Fruit fly (Drosophila melanogaster) whole organism, embryonic: Measurements from ENCODE around the gene mRpS18B.

Source experiments
- Ada2b ChIP-seq: fragments of 200-800 bp; sonication (Bioruptor generic); IDR thresholded peaks from 2 replicates; pipeline ENCODE4 v1.3.6; 2022; ENCODE audit warnings: missing biosample characterization, missing genetic modification characterization
- Asciz ChIP-seq: fragments of 200-800 bp; sonication (Bioruptor generic); optimal IDR thresholded peaks from 2 replicates; lab custom pipeline; 2017; ENCODE audit warnings: missing biosample characterization, mild to moderate bottlenecking, missing genetic modification characterization, missing genetic modification reagents
- Awh ChIP-seq: fragments of 200-800 bp; sonication (Bioruptor generic); IDR thresholded peaks from 2 replicates; pipeline ENCODE4, ENCODE4 v1.3.6; 2022; ENCODE audit warnings: missing biosample characterization, missing genetic modification characterization
- B-H1 ChIP-seq: fragments of 200-800 bp; sonication (Bioruptor generic); IDR thresholded peaks from 3 replicates; pipeline ENCODE4 v1.3.6; 2022; ENCODE audit warnings: missing biosample characterization, missing genetic modification characterization
- Bteb2 ChIP-seq: fragments of 200-800 bp; sonication (Bioruptor generic); optimal IDR thresholded peaks from 2 replicates; lab custom pipeline; 2016; ENCODE audit warnings: missing biosample characterization, missing genetic modification characterization
- CG10366 ChIP-seq: fragments of 200-800 bp; sonication (Bioruptor generic); IDR thresholded peaks from 2 replicates; pipeline ENCODE4 v1.3.6; 2022; ENCODE audit warnings: missing biosample characterization, missing genetic modification characterization
- CG10959 ChIP-seq: fragments of 200-800 bp; sonication (Bioruptor generic); IDR thresholded peaks from 2 replicates; pipeline ENCODE4 v1.3.6; 2022; ENCODE audit warnings: missing biosample characterization, missing genetic modification characterization
- CG11085 ChIP-seq: fragments of 200-800 bp; sonication (Bioruptor generic); IDR thresholded peaks from 2 replicates; pipeline ENCODE4 v1.3.6; 2022; ENCODE audit warnings: missing biosample characterization, missing genetic modification characterization
- CG1233 ChIP-seq: fragments of 200-800 bp; sonication (Bioruptor generic); optimal IDR thresholded peaks from 4 replicates; lab custom pipeline; 2018; ENCODE audit warnings: missing biosample characterization, mild to moderate bottlenecking, missing genetic modification characterization
- CG12744 ChIP-seq: fragments of 200-800 bp; sonication (Bioruptor generic); optimal IDR thresholded peaks from 2 replicates; lab custom pipeline; 2016; ENCODE audit warnings: missing biosample characterization, missing genetic modification characterization
- CG12769 ChIP-seq: fragments of 200-800 bp; sonication (Bioruptor generic); optimal IDR thresholded peaks from 2 replicates; lab custom pipeline; 2019; ENCODE audit warnings: missing biosample characterization, mild to moderate bottlenecking, missing genetic modification characterization, moderate library complexity
- CG13894 ChIP-seq: fragments of 200-800 bp; sonication (Bioruptor generic); optimal IDR thresholded peaks from 3 replicates; lab custom pipeline; 2018; ENCODE audit warnings: missing biosample characterization, mild to moderate bottlenecking, missing genetic modification characterization, moderate library complexity
- CG17359 ChIP-seq: fragments of 200-800 bp; sonication (Bioruptor generic); optimal IDR thresholded peaks from 3 replicates; lab custom pipeline; 2018; ENCODE audit warnings: missing biosample characterization, mild to moderate bottlenecking, missing genetic modification characterization, moderate library complexity
- CG17568 ChIP-seq: fragments of 200-800 bp; sonication (Bioruptor generic); optimal IDR thresholded peaks from 2 replicates; lab custom pipeline; 2018; ENCODE audit warnings: missing biosample characterization, mild to moderate bottlenecking, missing genetic modification characterization, moderate library complexity
- CG2875 ChIP-seq: fragments of 200-800 bp; sonication (Bioruptor generic); optimal IDR thresholded peaks from 2 replicates; lab custom pipeline; 2017; ENCODE audit warnings: missing biosample characterization, mild to moderate bottlenecking, missing genetic modification characterization, missing genetic modification reagents
- CG30020 ChIP-seq: fragments of 200-800 bp; optimal IDR thresholded peaks from 2 replicates; lab custom pipeline; 2019; ENCODE audit warnings: missing biosample characterization, mild to moderate bottlenecking, missing genetic modification characterization, moderate library complexity
- CG32532 ChIP-seq: fragments of 200-800 bp; sonication (Bioruptor generic); IDR thresholded peaks from 2 replicates; pipeline ENCODE4 v1.3.6; 2022; ENCODE audit warnings: missing biosample characterization, missing genetic modification characterization
- CG3281 ChIP-seq: fragments of 200-800 bp; sonication (Bioruptor generic); optimal IDR thresholded peaks from 3 replicates; lab custom pipeline; 2017; ENCODE audit warnings: missing biosample characterization, mild to moderate bottlenecking, missing genetic modification characterization
- CG4360 ChIP-seq: fragments of 200-800 bp; sonication (Bioruptor generic); IDR thresholded peaks from 2 replicates; pipeline ENCODE4 v1.3.6; 2022; ENCODE audit warnings: missing biosample characterization, missing genetic modification characterization
- CG43689 ChIP-seq: fragments of 200-800 bp; sonication (Bioruptor generic); IDR thresholded peaks from 2 replicates; pipeline ENCODE4 v1.3.6; 2022; ENCODE audit warnings: missing biosample characterization, missing genetic modification characterization
- CG4820 ChIP-seq: fragments of 200-800 bp; sonication (Bioruptor generic); optimal IDR thresholded peaks from 3 replicates; lab custom pipeline; 2016; ENCODE audit warnings: missing biosample characterization, missing genetic modification characterization
- CG6272 ChIP-seq: fragments of 200-800 bp; sonication (Bioruptor generic); IDR thresholded peaks from 2 replicates; pipeline ENCODE4 v1.3.6; 2022; ENCODE audit warnings: missing biosample characterization, missing genetic modification characterization
- CG6813 ChIP-seq: fragments of 200-800 bp; sonication (Bioruptor generic); optimal IDR thresholded peaks from 2 replicates; lab custom pipeline; 2017; ENCODE audit warnings: missing biosample characterization, missing genetic modification characterization, mild to moderate bottlenecking, moderate library complexity, missing genetic modification reagents
- CG8089 ChIP-seq: fragments of 200-800 bp; sonication (Bioruptor generic); optimal IDR thresholded peaks from 3 replicates; lab custom pipeline; 2016; ENCODE audit warnings: missing biosample characterization, missing genetic modification characterization
- CG9609 ChIP-seq: fragments of 200-800 bp; sonication (Bioruptor generic); optimal IDR thresholded peaks from 3 replicates; lab custom pipeline; 2016; ENCODE audit warnings: missing biosample characterization, missing genetic modification characterization
- CG9876 ChIP-seq: fragments of 200-800 bp; sonication (Bioruptor generic); optimal IDR thresholded peaks from 2 replicates; lab custom pipeline; 2016; ENCODE audit warnings: missing biosample characterization, missing genetic modification characterization
- CTCF ChIP-seq: fragments of 200-800 bp; sonication (Bioruptor generic); optimal IDR thresholded peaks from 2 replicates; lab custom pipeline; 2017; ENCODE audit warnings: missing biosample characterization, mild to moderate bottlenecking, missing genetic modification characterization, moderate library complexity
- E2f1 ChIP-seq: fragments of 200-800 bp; sonication (Bioruptor generic); IDR thresholded peaks from 2 replicates; pipeline ENCODE4 v1.3.6; 2022; ENCODE audit warnings: missing biosample characterization, missing genetic modification characterization
- Hr3 ChIP-seq: fragments of 200-800 bp; sonication (Bioruptor generic); optimal IDR thresholded peaks from 3 replicates; lab custom pipeline; 2016; ENCODE audit warnings: missing biosample characterization, missing genetic modification characterization
- Lhr ChIP-seq: fragments of 200-800 bp; sonication (Bioruptor generic); optimal IDR thresholded peaks from 3 replicates; lab custom pipeline; 2017; ENCODE audit warnings: mild to moderate bottlenecking, missing biosample characterization, missing genetic modification reagents, missing genetic modification characterization
- NFAT ChIP-seq: fragments of 200-800 bp; sonication (Bioruptor generic); IDR thresholded peaks from 2 replicates; pipeline ENCODE4 v1.3.6; 2022; ENCODE audit warnings: missing biosample characterization, missing genetic modification characterization
- Side ChIP-seq: fragments of 200-800 bp; sonication (Bioruptor generic); optimal IDR thresholded peaks from 2 replicates; lab custom pipeline; 2016; ENCODE audit warnings: missing biosample characterization, missing genetic modification characterization
- Sox100B ChIP-seq: fragments of 200-800 bp; sonication (Bioruptor generic); optimal IDR thresholded peaks from 3 replicates; lab custom pipeline; 2018; ENCODE audit warnings: missing biosample characterization, mild to moderate bottlenecking, missing genetic modification characterization
- Spps ChIP-seq: fragments of 200-800 bp; sonication (Bioruptor generic); optimal IDR thresholded peaks from 2 replicates; lab custom pipeline; 2018; ENCODE audit warnings: missing biosample characterization, mild to moderate bottlenecking, missing genetic modification characterization
- Taf1 ChIP-seq: fragments of 200-800 bp; sonication (Bioruptor generic); IDR thresholded peaks from 2 replicates; pipeline ENCODE4 v1.3.6; 2022; ENCODE audit warnings: missing biosample characterization, missing genetic modification characterization
- ato ChIP-seq: fragments of 200-800 bp; sonication (Bioruptor generic); IDR thresholded peaks from 2 replicates; pipeline ENCODE4 v1.3.6; 2022; ENCODE audit warnings: missing biosample characterization, missing genetic modification characterization; ENCODE audit not compliant: partially characterized antibody
- cato ChIP-seq: fragments of 200-800 bp; sonication (Bioruptor generic); optimal IDR thresholded peaks from 2 replicates; lab custom pipeline; 2016; ENCODE audit warnings: missing biosample characterization, missing genetic modification characterization, borderline replicate concordance
- chm ChIP-seq: fragments of 200-800 bp; sonication (Bioruptor generic); IDR thresholded peaks from 2 replicates; pipeline ENCODE4 v1.3.6; 2022; ENCODE audit warnings: missing biosample characterization, missing genetic modification characterization
- ci ChIP-seq: fragments of 200-800 bp; sonication (Bioruptor generic); IDR thresholded peaks from 3 replicates; pipeline ENCODE4 v1.3.6; 2022; ENCODE audit warnings: missing biosample characterization, missing genetic modification characterization
- fd102C ChIP-seq: fragments of 200-800 bp; sonication (Bioruptor generic); optimal IDR thresholded peaks from 2 replicates; lab custom pipeline; 2018; ENCODE audit warnings: missing biosample characterization, mild to moderate bottlenecking, missing genetic modification characterization, moderate library complexity
- gcm ChIP-seq: fragments of 200-800 bp; sonication (Bioruptor generic); optimal IDR thresholded peaks from 2 replicates; lab custom pipeline; 2019; ENCODE audit warnings: missing biosample characterization, mild to moderate bottlenecking, missing genetic modification characterization, moderate library complexity
- hth ChIP-seq: fragments of >200 bp; optimal IDR thresholded peaks from 2 replicates; lab custom pipeline; 2017; ENCODE audit warnings: inconsistent platforms
- lmd ChIP-seq: fragments of 200-800 bp; sonication (Bioruptor generic); IDR thresholded peaks from 2 replicates; pipeline ENCODE4 v1.3.6; 2022; ENCODE audit warnings: missing biosample characterization, missing genetic modification characterization
- pb ChIP-seq: fragments of 200-800 bp; sonication (Bioruptor generic); optimal IDR thresholded peaks from 3 replicates; lab custom pipeline; 2016; ENCODE audit warnings: missing biosample characterization, missing genetic modification characterization
- run ChIP-seq: fragments of 200-800 bp; sonication (Bioruptor generic); optimal IDR thresholded peaks from 3 replicates; lab custom pipeline; 2018; ENCODE audit warnings: missing biosample characterization, mild to moderate bottlenecking, missing genetic modification characterization
- sens ChIP-seq: fragments of 200-800 bp; sonication (Bioruptor generic); peaks from one replicate; lab custom pipeline; 2016; ENCODE audit warnings: missing biosample characterization, missing genetic modification characterization
- slbo ChIP-seq: fragments of 200-800 bp; sonication (Bioruptor generic); IDR thresholded peaks from 2 replicates; pipeline ENCODE4 v1.3.6; 2022; ENCODE audit warnings: missing biosample characterization, missing genetic modification characterization
- sug ChIP-seq: fragments of 200-800 bp; optimal IDR thresholded peaks from 2 replicates; lab custom pipeline; 2019; ENCODE audit warnings: missing biosample characterization, mild to moderate bottlenecking, missing genetic modification characterization, moderate library complexity
- tgo ChIP-seq: fragments of 200-800 bp; sonication (Bioruptor generic); IDR thresholded peaks from 3 replicates; pipeline ENCODE4 v1.3.6; 2022; ENCODE audit warnings: missing biosample characterization, missing genetic modification characterization
- ttk ChIP-seq: fragments of 200-800 bp; sonication (Bioruptor generic); IDR thresholded peaks from 2 replicates; pipeline ENCODE4 v2.1.2; 2022; ENCODE audit warnings: missing biosample characterization, missing genetic modification characterization
- twi ChIP-seq: fragments of 200-800 bp; optimal IDR thresholded peaks from 2 replicates; lab custom pipeline; 2019; ENCODE audit warnings: missing biosample characterization, mild to moderate bottlenecking, missing genetic modification characterization, moderate library complexity

The mRpS18B gene

dm6 chr2L:20086295-20087096 is 10.6 kb downstream of the mRpS18B start (continued):
- TF ChIP-seq cato (GFP tag; lab: Kevin White, UChicago) (peak; percentile 62), CG8089 (GFP tag; lab: Kevin White, UChicago) (peak; percentile 83), ci (GFP tag; lab: Robert Waterston, UW) (peak; percentile 96), CG1233 (GFP tag; lab: Kevin White, UChicago) (peak; percentile 84), CG6272 (GFP tag; lab: Robert Waterston, UW) (peak; percentile 68), Sox100B (GFP tag; lab: Kevin White, UChicago) (peak; percentile 88), pb (peak; percentile 62), lmd (GFP tag; lab: Robert Waterston, UW) (peak; percentile 79), ato (GFP tag; lab: Robert Waterston, UW) (no peak), CG13894 (tag; lab: Kevin White, UChicago) (peak; percentile 14), CG17359 (tag; lab: Kevin White, UChicago) (peak; percentile 93), CG11085 (GFP tag; lab: Robert Waterston, UW) (peak; percentile 47), Taf1 (GFP tag; lab: Robert Waterston, UW) (peak; percentile 42; the same call in 1 of the 2 replicates), Side (peak; percentile 81), CG12769 (tag; lab: Kevin White, UChicago) (peak; percentile 29), CG4360 (GFP tag; lab: Robert Waterston, UW) (peak; percentile 67), NFAT (peak; percentile 15; the same call in 1 of the 2 replicates), CG12744 (GFP tag; lab: Kevin White, UChicago) (peak; percentile 66), B-H1 (GFP tag; lab: Robert Waterston, UW) (peak; percentile 83), CG9876 (GFP tag; lab: Kevin White, UChicago) (peak; percentile 66), E2f1 (peak; percentile 78), fd102C (GFP tag; lab: Kevin White, UChicago) (peak; percentile 43), CG6813 (GFP tag; lab: Kevin White, UChicago) (peak; percentile 74), twi (tag; lab: Kevin White, UChicago) (peak; percentile 55), CTCF (GFP tag; lab: Kevin White, UChicago) (peak; percentile 40), CG43689 (peak; percentile 65), Asciz (GFP tag; lab: Kevin White, UChicago) (peak; percentile 90), chm (GFP tag; lab: Robert Waterston, UW) (peak; percentile 83; the same call in 1 of the 2 replicates), sens (GFP tag; lab: Kevin White, UChicago) (peak; percentile 98), gcm (GFP tag; lab: Kevin White, UChicago) (peak; percentile 87), Awh (GFP tag; lab: Robert Waterston, UW) (peak; percentile 90), Ada2b (GFP tag; lab: Robert Waterston, UW) (peak; percentile 78), CG17568 (GFP tag; lab: Kevin White, UChicago) (peak; percentile 81), Lhr (GFP tag; lab: Kevin White, UChicago) (peak; percentile 55), Spps (tag; lab: Kevin White, UChicago) (peak; percentile 67), CG9609 (GFP tag; lab: Kevin White, UChicago) (peak; percentile 78), CG10366 (GFP tag; lab: Robert Waterston, UW) (peak; percentile 90), CG3281 (peak; percentile 77), CG4820 (GFP tag; lab: Kevin White, UChicago) (peak; percentile 78), ttk (peak; percentile 81), CG10959 (GFP tag; lab: Robert Waterston, UW) (peak; percentile 59), run (tag; lab: Kevin White, UChicago) (peak; percentile 82), Bteb2 (GFP tag; lab: Kevin White, UChicago) (peak; percentile 81), CG30020 (tag; lab: Kevin White, UChicago) (no peak), CG32532 (GFP tag; lab: Robert Waterston, UW) (peak; percentile 73), Hr3 (GFP tag; lab: Kevin White, UChicago) (peak; percentile 78), hth (lab: Kevin White, UChicago) (no peak), sug (tag; lab: Kevin White, UChicago) (peak; percentile 91), CG2875 (GFP tag; lab: Kevin White, UChicago) (peak; percentile 87), slbo (GFP tag; lab: Robert Waterston, UW) (peak; percentile 73), tgo (peak; percentile 74; the same call in 2 of the 3 replicates)
